Worm (Caenorhabditis elegans) whole organism, late embryonic: Measurements from ENCODE around the gene C15H9.2.

Experiments used
- ama-1 ChIP-seq: fragments of 150-350 bp; optimal IDR thresholded peaks from 2 replicates; lab custom pipeline; 2014
- ceh-22 ChIP-seq: sonication (generic microtip); optimal IDR thresholded peaks from 2 replicates; lab custom pipeline; 2017; ENCODE audit warnings: missing biosample characterization, missing genetic modification characterization
- ceh-30 ChIP-seq: fragments of 150-350 bp; optimal IDR thresholded peaks from 2 replicates; lab custom pipeline; 2014; ENCODE audit warnings: missing biosample characterization, missing genetic modification characterization
- ceh-31 ChIP-seq: sonication (generic microtip); optimal IDR thresholded peaks from 2 replicates; lab custom pipeline; 2016; ENCODE audit warnings: missing genetic modification characterization, missing compliant biosample characterization
- fkh-10 ChIP-seq: fragments of 150-350 bp; optimal IDR thresholded peaks from 2 replicates; lab custom pipeline; 2014; ENCODE audit warnings: missing biosample characterization, missing genetic modification reagents, missing genetic modification characterization
- gmeb-2 ChIP-seq: sonication (generic microtip); optimal IDR thresholded peaks from 2 replicates; lab custom pipeline; 2016; ENCODE audit warnings: missing genetic modification characterization, inconsistent platforms, missing compliant biosample characterization
- hlh-15 ChIP-seq: sonication (generic microtip); optimal IDR thresholded peaks from 2 replicates; lab custom pipeline; 2016; ENCODE audit warnings: missing genetic modification characterization, missing compliant biosample characterization
- nhr-11 ChIP-seq: fragments of 150-350 bp; optimal IDR thresholded peaks from 2 replicates; lab custom pipeline; 2014; ENCODE audit warnings: missing biosample characterization, missing genetic modification characterization
- pha-2 ChIP-seq: sonication (generic microtip); optimal IDR thresholded peaks from 2 replicates; lab custom pipeline; 2017; ENCODE audit warnings: mild to moderate bottlenecking, missing genetic modification characterization, missing compliant biosample characterization
- pqm-1 ChIP-seq: sonication (generic microtip); optimal IDR thresholded peaks from 2 replicates; lab custom pipeline; 2016; ENCODE audit warnings: missing genetic modification characterization, missing compliant biosample characterization
- sox-4 ChIP-seq: sonication (generic microtip); optimal IDR thresholded peaks from 2 replicates; lab custom pipeline; 2017; ENCODE audit warnings: mild to moderate bottlenecking, missing genetic modification characterization, inconsistent platforms, missing compliant biosample characterization
- tbx-7 ChIP-seq: sonication (generic microtip); optimal IDR thresholded peaks from 2 replicates; lab custom pipeline; 2016; ENCODE audit warnings: missing genotype, missing genetic modification characterization, missing compliant biosample characterization
- ztf-16 ChIP-seq: sonication (generic microtip); optimal IDR thresholded peaks from 2 replicates; lab custom pipeline; 2017; ENCODE audit warnings: missing genetic modification characterization, missing compliant biosample characterization

DNA sequence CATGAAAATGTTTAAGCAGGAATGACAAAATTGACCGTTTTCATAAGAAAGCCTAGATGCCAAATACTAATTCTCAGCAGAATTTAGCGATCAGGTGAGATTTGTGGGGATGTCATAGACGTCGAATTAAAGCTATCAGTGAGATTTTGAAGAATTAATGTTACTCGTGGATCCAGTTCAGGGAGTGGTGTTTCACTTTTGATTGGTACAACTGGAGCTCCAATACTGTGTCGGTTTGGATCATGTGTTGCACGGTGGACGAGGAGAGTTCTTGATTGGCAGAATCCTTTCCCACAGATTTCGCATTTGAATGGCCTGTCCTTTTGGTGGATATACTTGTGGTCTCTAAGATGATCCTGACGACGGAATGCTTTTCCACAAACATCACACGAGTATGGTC is 41.2 kb downstream of the C15H9.2 start:
- no peak for TF ChIP-seq ceh-22 (tag; lab: Kevin White, UChicago)
- no peak for TF ChIP-seq nhr-11 (tag; lab: Kevin White, UChicago)
- no peak for TF ChIP-seq ama-1 (lab: Kevin White, UChicago)
- TF ChIP-seq tbx-7 = no peak
- no peak for TF ChIP-seq ceh-30 (tag; lab: Kevin White, UChicago)
- TF ChIP-seq pha-2 = no peak
- no peak for TF ChIP-seq gmeb-2
- no peak for TF ChIP-seq ceh-31 (tag; lab: Kevin White, UChicago)
- TF ChIP-seq sox-4 (tag; lab: Kevin White, UChicago) = no peak
- TF ChIP-seq fkh-10 (GFP tag; lab: Kevin White, UChicago) = no peak
- no peak for TF ChIP-seq hlh-15 (tag; lab: Kevin White, UChicago)
- TF ChIP-seq ztf-16 (tag; lab: Kevin White, UChicago) = no peak
- TF ChIP-seq pqm-1 (tag; lab: Kevin White, UChicago) = no peak
